Worm (Caenorhabditis elegans) whole organism, late embryonic: Measurements from ENCODE around the gene spp-29.

Source experiments
- ama-1 ChIP-seq: fragments of 150-350 bp; optimal IDR thresholded peaks from 2 replicates; lab custom pipeline; 2014
- ceh-14 ChIP-seq: sonication (generic microtip); optimal IDR thresholded peaks from 2 replicates; lab custom pipeline; 2016; ENCODE audit warnings: missing genotype, missing genetic modification characterization, missing compliant biosample characterization
- ceh-24 ChIP-seq: sonication (generic microtip); optimal IDR thresholded peaks from 2 replicates; lab custom pipeline; 2016; ENCODE audit warnings: mild to moderate bottlenecking, missing genetic modification characterization, missing compliant biosample characterization
- fkh-6 ChIP-seq: sonication (generic microtip); optimal IDR thresholded peaks from 2 replicates; lab custom pipeline; 2016; ENCODE audit warnings: missing genetic modification characterization, missing compliant biosample characterization
- lin-11 ChIP-seq: fragments of 200-800 bp; sonication (Bioruptor generic); optimal IDR thresholded peaks from 2 replicates; lab custom pipeline; 2018; ENCODE audit warnings: mild to moderate bottlenecking, missing genetic modification characterization, missing compliant biosample characterization
- nhr-11 ChIP-seq: fragments of 150-350 bp; optimal IDR thresholded peaks from 2 replicates; lab custom pipeline; 2014; ENCODE audit warnings: missing biosample characterization, missing genetic modification characterization
- pag-3 ChIP-seq: sonication (generic microtip); optimal IDR thresholded peaks from 2 replicates; lab custom pipeline; 2016; ENCODE audit warnings: missing compliant biosample characterization, missing genetic modification characterization, borderline replicate concordance
- pha-4 ChIP-seq: fragments of 150-350 bp; optimal IDR thresholded peaks from 2 replicates; lab custom pipeline; 2018; ENCODE audit warnings: missing biosample characterization, missing genetic modification reagents, missing genetic modification characterization
- pqm-1 ChIP-seq: sonication (generic microtip); optimal IDR thresholded peaks from 2 replicates; lab custom pipeline; 2016; ENCODE audit warnings: missing genetic modification characterization, missing compliant biosample characterization
- tbx-7 ChIP-seq: sonication (generic microtip); optimal IDR thresholded peaks from 2 replicates; lab custom pipeline; 2016; ENCODE audit warnings: missing genotype, missing genetic modification characterization, missing compliant biosample characterization
- ttx-3 ChIP-seq: sonication (generic microtip); optimal IDR thresholded peaks from 2 replicates; lab custom pipeline; 2016; ENCODE audit warnings: missing genetic modification reagents, missing genetic modification characterization, missing compliant biosample characterization

DNA sequence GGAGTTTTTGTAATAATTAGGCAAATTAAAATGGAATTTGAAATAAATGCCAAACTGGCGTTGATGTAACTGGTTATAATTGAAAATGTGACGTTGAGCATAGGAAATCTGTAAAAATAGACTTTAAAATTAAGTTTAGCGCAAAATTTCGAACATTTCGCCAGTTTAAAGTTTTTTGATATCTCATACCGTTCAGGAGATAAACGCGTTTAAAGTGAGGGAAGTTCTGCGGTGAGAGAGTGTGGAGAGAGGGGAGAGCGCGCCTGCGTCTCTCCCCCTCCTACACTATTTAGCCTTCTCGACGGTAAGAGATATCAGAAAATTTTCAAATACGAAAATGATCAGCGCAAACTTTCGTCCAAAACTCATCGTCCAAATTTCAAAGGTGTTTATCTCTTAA lies 20.1 kb downstream of the spp-29 start, which contains the start of gene str-92:
- TF ChIP-seq tbx-7 (no peak), nhr-11 (tag; lab: Kevin White, UChicago) (no peak), fkh-6 (tag; lab: Kevin White, UChicago) (no peak), ttx-3 (tag; lab: Kevin White, UChicago) (no peak), pqm-1 (no peak), ceh-14 (tag; lab: Kevin White, UChicago) (no peak), ama-1 (lab: Kevin White, UChicago) (no peak), pag-3 (tag; lab: Kevin White, UChicago) (no peak), lin-11 (no peak), pha-4 (tag; lab: Kevin White, UChicago) (no peak), ceh-24 (tag; lab: Kevin White, UChicago) (no peak)
